Worm (Caenorhabditis elegans) whole organism, L2 larva: ENCODE results near the gene C54F6.5.

Experiments
- ZK546.5 ChIP-seq: sonication (generic microtip); optimal IDR thresholded peaks from 2 replicates; lab custom pipeline; 2017; ENCODE audit warnings: missing biosample characterization, missing genetic modification characterization
- fos-1 ChIP-seq: fragments of 150-350 bp; optimal IDR thresholded peaks from 2 replicates; lab custom pipeline; 2014; ENCODE audit warnings: missing biosample characterization, missing genetic modification characterization
- mab-5 ChIP-seq: fragments of 150-350 bp; optimal IDR thresholded peaks from 2 replicates; lab custom pipeline; 2014; ENCODE audit warnings: missing biosample characterization, missing genetic modification characterization
- mdl-1 ChIP-seq, 2 experiments: fragments of 150-350 bp in 1 of 2; sonication (generic microtip) in 1 of 2; optimal IDR thresholded peaks; 2 replicates each; lab custom pipeline; 2017; ENCODE audit warnings: missing biosample characterization in 2 of 2, missing genetic modification characterization in 2 of 2
- nhr-23 ChIP-seq: fragments of 150-350 bp; optimal IDR thresholded peaks from 2 replicates; lab custom pipeline; 2014; ENCODE audit warnings: missing biosample characterization, missing genetic modification reagents, missing genetic modification characterization
- nhr-77 ChIP-seq: fragments of 150-350 bp; optimal IDR thresholded peaks from 2 replicates; lab custom pipeline; 2014; ENCODE audit warnings: missing biosample characterization, missing genetic modification characterization

DNA sequence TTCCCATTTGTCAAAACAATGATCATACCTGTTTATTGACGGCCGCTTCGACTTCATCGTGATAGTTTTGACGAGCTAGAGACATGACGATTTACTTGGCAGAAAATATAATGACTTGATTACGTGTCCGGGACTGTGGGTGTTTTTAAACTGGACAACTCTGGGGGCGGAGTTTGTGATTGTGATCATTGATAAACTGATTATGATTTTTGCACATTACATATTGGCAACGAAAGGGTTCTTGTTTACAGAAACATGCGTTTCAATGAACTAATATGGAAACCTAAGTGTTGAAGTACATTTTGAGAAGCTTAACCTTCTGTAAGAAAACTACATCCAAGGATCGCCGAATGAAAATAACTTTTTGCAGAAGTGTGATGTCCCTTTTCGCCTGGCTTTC lies 18.6 kb downstream of the C54F6.5 start, which contains the start of gene ftn-1:
- TF ChIP-seq nhr-23, result no peak
- TF ChIP-seq mab-5, result no peak
- no peak for TF ChIP-seq nhr-77 (tag; lab: Kevin White, UChicago)
- no peak for TF ChIP-seq mdl-1 (tag; optimal IDR thresholded peaks at IDR 0.05; lab: Kevin White, UChicago)
- TF ChIP-seq fos-1 (tag; lab: Kevin White, UChicago), result no peak
- no peak for TF ChIP-seq ZK546.5 (tag; lab: Kevin White, UChicago)
